Worm (Caenorhabditis elegans) whole organism, L1 larva: ENCODE results near the gene rps-25.
A peak's percentile ranks its signal among the peaks of the same experiment; 100 is the strongest.

ENCODE experiments used
- C04F5.9 ChIP-seq: sonication (generic microtip); optimal IDR thresholded peaks from 2 replicates; lab custom pipeline; 2016; ENCODE audit warnings: missing genetic modification characterization, missing compliant biosample characterization
- C16A3.4 ChIP-seq: fragments of 150-350 bp; optimal IDR thresholded peaks from 2 replicates; lab custom pipeline; 2014; ENCODE audit warnings: missing biosample characterization, missing genetic modification characterization
- C34B4.2 ChIP-seq: sonication (generic microtip); optimal IDR thresholded peaks from 2 replicates; lab custom pipeline; 2017; ENCODE audit warnings: mild to moderate bottlenecking, missing genetic modification characterization, missing compliant biosample characterization
- F16B12.6 ChIP-seq: fragments of 150-350 bp; optimal IDR thresholded peaks from 2 replicates; lab custom pipeline; 2014; ENCODE audit warnings: missing biosample characterization, missing genetic modification characterization
- Y116A8C.19 ChIP-seq: sonication (generic microtip); optimal IDR thresholded peaks from 2 replicates; lab custom pipeline; 2016; ENCODE audit warnings: missing compliant biosample characterization, missing genetic modification characterization, borderline replicate concordance
- ama-1 ChIP-seq: fragments of 150-350 bp; optimal IDR thresholded peaks from 2 replicates; lab custom pipeline; 2014
- blmp-1 ChIP-seq: fragments of 150-350 bp; optimal IDR thresholded peaks from 2 replicates; lab custom pipeline; 2014; ENCODE audit warnings: missing biosample characterization, missing genetic modification characterization
- ceh-63 ChIP-seq: fragments of 200-800 bp; sonication (Bioruptor generic); optimal IDR thresholded peaks from 2 replicates; lab custom pipeline; 2018; ENCODE audit warnings: mild to moderate bottlenecking, missing genetic modification characterization, missing compliant biosample characterization
- ces-1 ChIP-seq: fragments of 150-350 bp; optimal IDR thresholded peaks from 2 replicates; lab custom pipeline; 2014; ENCODE audit warnings: missing biosample characterization, missing genetic modification reagents, missing genetic modification characterization
- dsc-1 ChIP-seq: sonication (generic microtip); optimal IDR thresholded peaks from 2 replicates; lab custom pipeline; 2016; ENCODE audit warnings: mild to moderate bottlenecking, missing genetic modification characterization, missing compliant biosample characterization
- efl-1 ChIP-seq, 4 experiments: fragments of 150-350 bp; optimal IDR thresholded peaks in 3 of 4; peaks in 1 of 4; 1 replicate in 1 of 4; 2 replicates in 3 of 4; lab custom pipeline; 2014; ENCODE audit warnings: missing biosample characterization in 2 of 4, missing genetic modification characterization in 2 of 4, missing genetic modification reagents in 2 of 4
- efl-3 ChIP-seq: fragments of 200-800 bp; sonication (Bioruptor generic); optimal IDR thresholded peaks from 2 replicates; lab custom pipeline; 2018; ENCODE audit warnings: mild to moderate bottlenecking, missing genetic modification characterization, missing compliant biosample characterization
- elt-2 ChIP-seq: sonication (generic microtip); optimal IDR thresholded peaks from 2 replicates; lab custom pipeline; 2016; ENCODE audit warnings: missing genetic modification characterization, mild to moderate bottlenecking, inconsistent platforms, missing compliant biosample characterization, missing genetic modification reagents
- elt-3 ChIP-seq, 6 experiments: fragments of 150-350 bp in 1 of 6; sonication (generic microtip); optimal IDR thresholded peaks; 2 replicates each; lab custom pipeline; 2017 to 2018; ENCODE audit warnings: missing biosample characterization in 6 of 6, missing genetic modification characterization in 6 of 6, inconsistent platforms in 1 of 6
- fkh-10 ChIP-seq: sonication (generic microtip); optimal IDR thresholded peaks from 2 replicates; lab custom pipeline; 2017; ENCODE audit warnings: missing biosample characterization, missing genetic modification reagents, missing genetic modification characterization
- fkh-4 ChIP-seq: sonication (generic microtip); optimal IDR thresholded peaks from 2 replicates; lab custom pipeline; 2016; ENCODE audit warnings: missing compliant biosample characterization, missing genetic modification characterization, borderline replicate concordance
- fos-1 ChIP-seq: fragments of 150-350 bp; optimal IDR thresholded peaks from 2 replicates; lab custom pipeline; 2014; ENCODE audit warnings: missing biosample characterization, missing genetic modification characterization
- hlh-4 ChIP-seq: sonication (generic microtip); optimal IDR thresholded peaks from 2 replicates; lab custom pipeline; 2016; ENCODE audit warnings: mild to moderate bottlenecking, missing genetic modification characterization, missing compliant biosample characterization
- isw-1 ChIP-seq: fragments of 200-800 bp; sonication (Bioruptor generic); IDR thresholded peaks from 2 replicates; pipeline ENCODE4 v1.3.6; 2022; ENCODE audit warnings: missing genetic modification characterization, missing compliant biosample characterization
- lin-14 ChIP-seq: fragments of 200-800 bp; sonication (Bioruptor generic); optimal IDR thresholded peaks from 2 replicates; lab custom pipeline; 2018; ENCODE audit warnings: mild to moderate bottlenecking, missing genetic modification characterization, moderate library complexity, missing compliant biosample characterization
- lin-35 ChIP-seq, 2 experiments: fragments of 150-350 bp; optimal IDR thresholded peaks; 2 replicates each; lab custom pipeline; 2014; ENCODE audit warnings: missing biosample characterization in 2 of 2, missing genetic modification characterization in 2 of 2, missing genetic modification reagents in 2 of 2
- lin-39 ChIP-seq: fragments of 150-350 bp; optimal IDR thresholded peaks from 2 replicates; lab custom pipeline; 2014; ENCODE audit warnings: missing biosample characterization, missing genetic modification reagents, missing genetic modification characterization
- lir-3 ChIP-seq: sonication (generic microtip); optimal IDR thresholded peaks from 2 replicates; lab custom pipeline; 2016; ENCODE audit warnings: mild to moderate bottlenecking, missing genetic modification characterization, moderate library complexity, missing compliant biosample characterization; ENCODE audit not compliant: poor library complexity
- lsy-2 ChIP-seq, 2 experiments: fragments of 150-350 bp; optimal IDR thresholded peaks; 2 replicates each; lab custom pipeline; 2014; ENCODE audit warnings: missing biosample characterization in 2 of 2, missing genetic modification characterization in 2 of 2
- mdl-1 ChIP-seq, 2 experiments: fragments of 150-350 bp; optimal IDR thresholded peaks; 2 replicates each; lab custom pipeline; 2014 to 2017; ENCODE audit warnings: missing biosample characterization in 2 of 2, missing genetic modification characterization in 2 of 2, inconsistent platforms in 1 of 2
- mef-2 ChIP-seq: fragments of 150-350 bp; optimal IDR thresholded peaks from 2 replicates; lab custom pipeline; 2014; ENCODE audit warnings: missing biosample characterization, missing genetic modification characterization
- nhr-11 ChIP-seq: fragments of 150-350 bp; optimal IDR thresholded peaks from 2 replicates; lab custom pipeline; 2014; ENCODE audit warnings: missing biosample characterization, missing genetic modification characterization
- nhr-19 ChIP-seq: fragments of 200-800 bp; sonication (Bioruptor generic); conservative IDR thresholded peaks from 2 replicates; pipeline ENCODE4 v1.3.6; 2022; ENCODE audit warnings: missing genetic modification characterization, missing compliant biosample characterization
- nhr-237 ChIP-seq: fragments of 150-350 bp; optimal IDR thresholded peaks from 2 replicates; lab custom pipeline; 2014; ENCODE audit warnings: missing biosample characterization, missing genetic modification characterization
- nhr-28 ChIP-seq: fragments of 150-350 bp; optimal IDR thresholded peaks from 2 replicates; lab custom pipeline; 2014; ENCODE audit warnings: missing biosample characterization, missing genetic modification characterization
- nhr-47 ChIP-seq: sonication (generic microtip); optimal IDR thresholded peaks from 2 replicates; lab custom pipeline; 2016; ENCODE audit warnings: mild to moderate bottlenecking, missing genetic modification characterization, moderate library complexity, missing compliant biosample characterization
- nhr-85 ChIP-seq: sonication (generic microtip); peaks from one replicate; lab custom pipeline; 2016; ENCODE audit warnings: missing genetic modification characterization, inconsistent platforms, missing compliant biosample characterization
- pag-3 ChIP-seq: sonication (generic microtip); optimal IDR thresholded peaks from 2 replicates; lab custom pipeline; 2017; ENCODE audit warnings: missing genetic modification characterization, mild to moderate bottlenecking, missing compliant biosample characterization, antibody characterized with exemption, borderline replicate concordance; ENCODE audit not compliant: insufficient read depth
- pax-3 ChIP-seq: fragments of 200-800 bp; sonication (Bioruptor generic); optimal IDR thresholded peaks from 2 replicates; lab custom pipeline; 2018; ENCODE audit warnings: mild to moderate bottlenecking, missing genetic modification characterization, moderate library complexity, missing compliant biosample characterization
- rnt-1 ChIP-seq: sonication (generic microtip); optimal IDR thresholded peaks from 2 replicates; lab custom pipeline; 2016; ENCODE audit warnings: mild to moderate bottlenecking, missing genetic modification characterization, moderate library complexity, missing compliant biosample characterization
- sox-4 ChIP-seq: sonication (generic microtip); optimal IDR thresholded peaks from 2 replicates; lab custom pipeline; 2016; ENCODE audit warnings: missing genetic modification characterization, missing compliant biosample characterization
- sptf-1 ChIP-seq: fragments of 150-350 bp; optimal IDR thresholded peaks from 2 replicates; lab custom pipeline; 2014; ENCODE audit warnings: missing biosample characterization, missing genetic modification characterization
- swsn-7 ChIP-seq: sonication (generic microtip); optimal IDR thresholded peaks from 2 replicates; lab custom pipeline; 2016; ENCODE audit warnings: missing genetic modification characterization, missing compliant biosample characterization
- unc-98 ChIP-seq: fragments of 200-800 bp; sonication (Bioruptor generic); IDR thresholded peaks from 2 replicates; pipeline ENCODE4 v1.3.6; 2022; ENCODE audit warnings: missing genetic modification characterization, missing compliant biosample characterization
- xbp-1 ChIP-seq: sonication (generic microtip); optimal IDR thresholded peaks from 2 replicates; lab custom pipeline; 2016; ENCODE audit warnings: missing genetic modification characterization, missing compliant biosample characterization
- ztf-11 ChIP-seq, 2 experiments: sonication (generic microtip); optimal IDR thresholded peaks; 2 replicates each; lab custom pipeline; 2016 to 2017; ENCODE audit warnings: missing genetic modification characterization in 2 of 2, missing biosample characterization in 1 of 2, missing compliant biosample characterization in 1 of 2
- ztf-4 ChIP-seq: fragments of 150-350 bp; optimal IDR thresholded peaks from 2 replicates; lab custom pipeline; 2014; ENCODE audit warnings: missing biosample characterization, missing genetic modification characterization

Gene rps-25

DNA sequence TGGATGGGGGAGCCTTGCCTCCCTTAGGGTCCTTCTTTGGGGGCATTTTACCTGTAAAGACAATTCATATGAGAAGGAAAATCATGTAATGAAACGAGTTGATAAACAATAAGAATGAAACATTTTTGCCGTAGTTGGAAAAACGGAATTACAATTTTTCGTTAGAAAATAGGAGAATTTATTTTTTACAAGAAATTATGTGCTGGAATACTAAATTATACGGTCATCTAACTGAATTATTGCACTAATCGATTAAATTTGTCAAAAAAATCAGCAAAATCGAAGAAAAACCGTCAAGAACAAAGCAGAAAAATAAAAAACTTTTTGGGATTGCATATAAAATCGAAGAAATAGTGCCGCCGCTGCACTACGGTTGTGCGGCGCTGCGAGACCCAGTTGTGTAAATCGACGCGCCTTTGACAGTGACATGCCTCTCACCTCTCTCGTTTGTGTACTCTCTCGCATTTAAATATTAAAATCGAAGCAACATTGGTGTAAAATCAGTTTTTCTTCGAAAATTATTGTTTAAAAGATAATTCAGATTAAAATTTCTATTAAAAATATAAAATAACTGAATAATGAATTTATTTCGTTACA is at the start of gene rps-25 (continued):
- TF ChIP-seq fkh-10 (GFP tag; lab: Kevin White, UChicago) (no peak), C34B4.2 (tag; lab: Kevin White, UChicago) (no peak), hlh-4 (tag; lab: Kevin White, UChicago) (no peak), elt-2 (tag; lab: Kevin White, UChicago) (no peak), nhr-28 (no peak), F16B12.6 (tag; lab: Kevin White, UChicago) (no peak), pag-3 (tag; lab: Kevin White, UChicago) (no peak), ces-1 (no peak), sox-4 (tag; lab: Kevin White, UChicago) (no peak), mef-2 (tag; lab: Kevin White, UChicago) (no peak), sptf-1 (tag; lab: Kevin White, UChicago) (no peak), elt-3 (tag; optimal IDR thresholded peaks at IDR 0.05; lab: Kevin White, UChicago) (peak in 1 of 6 experiments; percentile 56), isw-1 (peak; percentile 35; the same call in 1 of the 2 replicates), Y116A8C.19 (tag; lab: Kevin White, UChicago) (no peak), ama-1 (no peak), fos-1 (tag; lab: Kevin White, UChicago) (peak; percentile 3), nhr-237 (tag; lab: Kevin White, UChicago) (no peak), fkh-4 (tag; lab: Kevin White, UChicago) (no peak), lsy-2 (tag; optimal IDR thresholded peaks at IDR 0.05; lab: Kevin White, UChicago) (peak; percentile 81 to 97), xbp-1 (peak; percentile 45), ztf-11 (tag; optimal IDR thresholded peaks at IDR 0.05; lab: Kevin White, UChicago) (no peak), efl-3 (GFP tag; lab: Kevin White, UChicago) (no peak), mdl-1 (tag; optimal IDR thresholded peaks at IDR 0.05; lab: Kevin White, UChicago) (peak in 1 of 2 experiments; percentile 27), lin-39 (tag; lab: Kevin White, UChicago) (peak; percentile 33), nhr-47 (tag; lab: Kevin White, UChicago) (peak; percentile 46), dsc-1 (peak; percentile 9), ceh-63 (GFP tag; lab: Kevin White, UChicago) (no peak), C16A3.4 (tag; lab: Kevin White, UChicago) (peak; percentile 75), ztf-4 (no peak), blmp-1 (tag; lab: Kevin White, UChicago) (peak; percentile 57), nhr-85 (peak; percentile 3), C04F5.9 (tag; lab: Kevin White, UChicago) (no peak), unc-98 (no peak)

DNA sequence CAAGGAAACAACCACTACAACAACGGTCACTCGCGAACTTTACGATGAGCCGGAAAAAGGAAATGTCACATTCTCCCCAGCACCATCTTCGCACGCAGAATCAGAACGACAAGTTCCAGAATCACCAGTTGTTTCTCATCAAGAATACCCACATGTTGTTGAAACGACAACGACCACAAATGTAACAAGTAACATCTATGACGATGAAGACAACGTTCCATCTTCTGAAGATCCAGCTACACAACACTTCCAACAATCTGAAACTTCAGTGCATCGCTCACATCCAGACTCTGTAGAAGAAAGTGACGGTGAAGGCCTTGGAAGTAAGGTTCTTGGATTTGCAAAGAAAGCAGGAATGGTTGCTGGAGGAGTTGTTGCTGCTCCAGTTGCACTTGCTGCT is 43.1 kb upstream of the rps-25 start:
- no peak for TF ChIP-seq lir-3
- TF ChIP-seq efl-1 (optimal IDR thresholded peaks at IDR 0.05; lab: Kevin White, UChicago), result no peak
- peak in 1 of 2 experiments; percentile 90 for TF ChIP-seq efl-1 (GFP tag; optimal IDR thresholded peaks at IDR 0.05 in 1 of 2; lab: Kevin White, UChicago)
- TF ChIP-seq, all 84 proteins: peak for 1

DNA sequence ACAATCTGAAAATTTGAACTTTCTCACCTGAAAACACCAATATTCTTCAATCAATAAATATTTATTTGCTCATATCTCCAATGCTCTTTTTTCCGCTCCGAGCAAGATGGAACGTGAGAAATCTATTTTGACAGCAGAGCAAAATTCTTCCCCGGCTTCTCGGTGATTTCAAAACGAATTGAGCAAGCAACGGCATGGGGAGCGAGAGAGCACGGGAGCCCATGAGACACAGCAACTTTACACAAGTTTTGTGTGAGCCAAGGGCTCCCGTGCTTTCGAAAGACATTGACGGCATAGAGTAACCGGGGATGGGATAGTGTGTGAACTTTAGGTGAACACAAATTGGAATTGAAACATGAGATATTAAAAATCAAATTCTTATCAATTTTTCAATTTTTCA is 39.4 kb upstream of the rps-25 start:
- TF ChIP-seq lin-14, result peak; percentile 55
- TF ChIP-seq lin-35 (GFP tag; optimal IDR thresholded peaks at IDR 0.05; lab: Kevin White, UChicago), result no peak
- TF ChIP-seq swsn-7 (tag; lab: Kevin White, UChicago), result no peak
- 0 out of 2 replicates have a peak, but pooled peaks have one; percentile 13 for TF ChIP-seq nhr-19 (GFP tag; lab: Robert Waterston, UW)
- TF ChIP-seq nhr-11, result no peak
- TF ChIP-seq pag-3 (tag; lab: Kevin White, UChicago), result peak; percentile 30
- peak; percentile 27 for TF ChIP-seq rnt-1 (tag; lab: Kevin White, UChicago)
- TF ChIP-seq pax-3 (tag; lab: Kevin White, UChicago), result no peak
